Worm (Caenorhabditis elegans) whole organism, late embryonic: Measurements from ENCODE around the gene srw-3.

ENCODE experiments used
- C08G9.2 ChIP-seq: sonication (generic microtip); optimal IDR thresholded peaks from 2 replicates; lab custom pipeline; 2016; ENCODE audit warnings: mild to moderate bottlenecking, missing genetic modification characterization, moderate library complexity, missing compliant biosample characterization
- K02D7.2 ChIP-seq: sonication (generic microtip); optimal IDR thresholded peaks from 2 replicates; lab custom pipeline; 2017; ENCODE audit warnings: mild to moderate bottlenecking, missing genetic modification characterization, missing compliant biosample characterization
- K09A11.1 ChIP-seq: sonication (generic microtip); optimal IDR thresholded peaks from 2 replicates; lab custom pipeline; 2017; ENCODE audit warnings: antibody characterized with exemption, mild to moderate bottlenecking, missing genetic modification characterization, missing compliant biosample characterization; ENCODE audit not compliant: insufficient read depth
- T23F11.4 ChIP-seq: fragments of 200-800 bp; sonication (Bioruptor generic); optimal IDR thresholded peaks from 2 replicates; lab custom pipeline; 2018; ENCODE audit warnings: mild to moderate bottlenecking, missing genetic modification characterization, missing compliant biosample characterization
- Y22D7AL.16 ChIP-seq: sonication (generic microtip); optimal IDR thresholded peaks from 2 replicates; lab custom pipeline; 2016; ENCODE audit warnings: missing genetic modification characterization, missing compliant biosample characterization
- ceh-14 ChIP-seq: sonication (generic microtip); optimal IDR thresholded peaks from 2 replicates; lab custom pipeline; 2016; ENCODE audit warnings: missing genotype, missing genetic modification characterization, missing compliant biosample characterization
- ceh-18 ChIP-seq: sonication (generic microtip); optimal IDR thresholded peaks from 2 replicates; lab custom pipeline; 2016; ENCODE audit warnings: missing genetic modification characterization, missing compliant biosample characterization
- ceh-19 ChIP-seq: fragments of 200-800 bp; sonication (Bioruptor generic); optimal IDR thresholded peaks from 2 replicates; lab custom pipeline; 2018; ENCODE audit warnings: mild to moderate bottlenecking, missing genetic modification characterization, missing compliant biosample characterization
- ceh-2 ChIP-seq: sonication (generic microtip); optimal IDR thresholded peaks from 2 replicates; lab custom pipeline; 2016; ENCODE audit warnings: missing genotype, missing genetic modification characterization, missing compliant biosample characterization
- ceh-22 ChIP-seq: sonication (generic microtip); optimal IDR thresholded peaks from 2 replicates; lab custom pipeline; 2017; ENCODE audit warnings: missing biosample characterization, missing genetic modification characterization
- ceh-45 ChIP-seq: fragments of 200-800 bp; sonication (Bioruptor generic); IDR thresholded peaks from 2 replicates; pipeline ENCODE4 v1.3.6; 2022; ENCODE audit warnings: missing genetic modification reagents, missing genetic modification characterization, missing compliant biosample characterization
- ceh-48 ChIP-seq: sonication (generic microtip); optimal IDR thresholded peaks from 2 replicates; lab custom pipeline; 2016; ENCODE audit warnings: missing genetic modification characterization, inconsistent platforms, missing compliant biosample characterization
- ceh-6 ChIP-seq: fragments of 200-800 bp; sonication (Bioruptor generic); optimal IDR thresholded peaks from 2 replicates; lab custom pipeline; 2018; ENCODE audit warnings: mild to moderate bottlenecking, missing genetic modification characterization, missing compliant biosample characterization
- ceh-9 ChIP-seq: sonication (generic microtip); optimal IDR thresholded peaks from 2 replicates; lab custom pipeline; 2016; ENCODE audit warnings: mild to moderate bottlenecking, missing genetic modification characterization, inconsistent platforms, missing compliant biosample characterization
- che-1 ChIP-seq: sonication (generic microtip); optimal IDR thresholded peaks from 2 replicates; lab custom pipeline; 2016; ENCODE audit warnings: mild to moderate bottlenecking, missing genetic modification characterization, missing compliant biosample characterization
- dmd-4 ChIP-seq: sonication (generic microtip); optimal IDR thresholded peaks from 2 replicates; lab custom pipeline; 2016; ENCODE audit warnings: borderline replicate concordance, missing genetic modification characterization, missing compliant biosample characterization
- dve-1 ChIP-seq: sonication (generic microtip); optimal IDR thresholded peaks from 2 replicates; lab custom pipeline; 2017; ENCODE audit warnings: antibody characterized with exemption, mild to moderate bottlenecking, missing genetic modification characterization, missing compliant biosample characterization
- elt-2 ChIP-seq: sonication (generic microtip); optimal IDR thresholded peaks from 2 replicates; lab custom pipeline; 2016; ENCODE audit warnings: missing genetic modification reagents, missing genetic modification characterization, missing compliant biosample characterization
- elt-4 ChIP-seq: sonication (generic microtip); optimal IDR thresholded peaks from 2 replicates; lab custom pipeline; 2016; ENCODE audit warnings: missing genetic modification characterization, missing compliant biosample characterization
- ets-4 ChIP-seq: sonication (generic microtip); optimal IDR thresholded peaks from 2 replicates; lab custom pipeline; 2016; ENCODE audit warnings: missing genetic modification characterization, missing compliant biosample characterization
- fax-1 ChIP-seq: sonication (generic microtip); optimal IDR thresholded peaks from 2 replicates; lab custom pipeline; 2016; ENCODE audit warnings: missing genotype, missing genetic modification characterization, missing compliant biosample characterization
- hlh-6 ChIP-seq: sonication (generic microtip); optimal IDR thresholded peaks from 2 replicates; lab custom pipeline; 2016; ENCODE audit warnings: missing genotype, missing genetic modification characterization, missing compliant biosample characterization
- hlh-8 ChIP-seq: sonication (generic microtip); optimal IDR thresholded peaks from 2 replicates; lab custom pipeline; 2016; ENCODE audit warnings: missing genotype, missing genetic modification characterization, missing compliant biosample characterization
- lin-11 ChIP-seq: fragments of 200-800 bp; sonication (Bioruptor generic); optimal IDR thresholded peaks from 2 replicates; lab custom pipeline; 2018; ENCODE audit warnings: mild to moderate bottlenecking, missing genetic modification characterization, missing compliant biosample characterization
- madf-2 ChIP-seq: sonication (generic microtip); optimal IDR thresholded peaks from 2 replicates; lab custom pipeline; 2017; ENCODE audit warnings: missing genetic modification characterization, missing compliant biosample characterization
- nfya-1 ChIP-seq: sonication (generic microtip); optimal IDR thresholded peaks from 2 replicates; lab custom pipeline; 2017; ENCODE audit warnings: missing genetic modification characterization, mild to moderate bottlenecking, missing compliant biosample characterization, antibody characterized with exemption, moderate library complexity
- nhr-232 ChIP-seq: sonication (generic microtip); optimal IDR thresholded peaks from 2 replicates; lab custom pipeline; 2016; ENCODE audit warnings: missing genetic modification characterization, missing compliant biosample characterization
- npax-4 ChIP-seq: sonication (generic microtip); optimal IDR thresholded peaks from 2 replicates; lab custom pipeline; 2016; ENCODE audit warnings: missing genetic modification characterization, missing compliant biosample characterization
- pag-3 ChIP-seq: sonication (generic microtip); optimal IDR thresholded peaks from 2 replicates; lab custom pipeline; 2016; ENCODE audit warnings: missing compliant biosample characterization, missing genetic modification characterization, borderline replicate concordance
- pha-2 ChIP-seq: sonication (generic microtip); optimal IDR thresholded peaks from 2 replicates; lab custom pipeline; 2017; ENCODE audit warnings: mild to moderate bottlenecking, missing genetic modification characterization, missing compliant biosample characterization
- pqm-1 ChIP-seq: sonication (generic microtip); optimal IDR thresholded peaks from 2 replicates; lab custom pipeline; 2016; ENCODE audit warnings: missing genetic modification characterization, missing compliant biosample characterization
- pros-1 ChIP-seq: fragments of 150-350 bp; optimal IDR thresholded peaks from 2 replicates; lab custom pipeline; 2014; ENCODE audit warnings: missing biosample characterization, missing genetic modification reagents, missing genetic modification characterization
- ref-2 ChIP-seq: sonication (generic microtip); optimal IDR thresholded peaks from 2 replicates; lab custom pipeline; 2016; ENCODE audit warnings: missing genetic modification characterization, missing compliant biosample characterization
- sdc-2 ChIP-seq: sonication (generic microtip); optimal IDR thresholded peaks from 2 replicates; lab custom pipeline; 2016; ENCODE audit warnings: missing genotype, missing genetic modification characterization, missing compliant biosample characterization
- sox-4 ChIP-seq: sonication (generic microtip); optimal IDR thresholded peaks from 2 replicates; lab custom pipeline; 2017; ENCODE audit warnings: mild to moderate bottlenecking, missing genetic modification characterization, inconsistent platforms, missing compliant biosample characterization
- syd-9 ChIP-seq: sonication (generic microtip); optimal IDR thresholded peaks from 2 replicates; lab custom pipeline; 2016; ENCODE audit warnings: mild to moderate bottlenecking, missing genetic modification characterization, moderate library complexity, missing compliant biosample characterization
- tbx-2 ChIP-seq: sonication (generic microtip); optimal IDR thresholded peaks from 2 replicates; lab custom pipeline; 2016; ENCODE audit warnings: missing genetic modification characterization, missing compliant biosample characterization
- tbx-7 ChIP-seq: sonication (generic microtip); optimal IDR thresholded peaks from 2 replicates; lab custom pipeline; 2016; ENCODE audit warnings: missing genotype, missing genetic modification characterization, missing compliant biosample characterization
- unc-3 ChIP-seq, 2 experiments: fragments of 200-800 bp in 1 of 2; sonication (Bioruptor generic) in 1 of 2; sonication (generic microtip) in 1 of 2; conservative IDR thresholded peaks in 1 of 2; optimal IDR thresholded peaks in 1 of 2; 2 replicates each; pipeline versions ENCODE4 v1.3.6 to Lab custom; 2016 to 2022; ENCODE audit warnings: missing compliant biosample characterization in 2 of 2, missing genetic modification characterization in 2 of 2, missing genetic modification reagents in 1 of 2
- unc-42 ChIP-seq: sonication (generic microtip); optimal IDR thresholded peaks from 2 replicates; lab custom pipeline; 2016; ENCODE audit warnings: missing genotype, missing genetic modification characterization, missing compliant biosample characterization
- unc-55 ChIP-seq: sonication (generic microtip); optimal IDR thresholded peaks from 2 replicates; lab custom pipeline; 2017; ENCODE audit warnings: missing biosample characterization, missing genetic modification reagents, missing genetic modification characterization
- zip-5 ChIP-seq: sonication (generic microtip); optimal IDR thresholded peaks from 2 replicates; lab custom pipeline; 2016; ENCODE audit warnings: missing genetic modification characterization, missing compliant biosample characterization
- ztf-16 ChIP-seq: sonication (generic microtip); optimal IDR thresholded peaks from 2 replicates; lab custom pipeline; 2017; ENCODE audit warnings: missing genetic modification characterization, missing compliant biosample characterization

srw-3 gene

DNA sequence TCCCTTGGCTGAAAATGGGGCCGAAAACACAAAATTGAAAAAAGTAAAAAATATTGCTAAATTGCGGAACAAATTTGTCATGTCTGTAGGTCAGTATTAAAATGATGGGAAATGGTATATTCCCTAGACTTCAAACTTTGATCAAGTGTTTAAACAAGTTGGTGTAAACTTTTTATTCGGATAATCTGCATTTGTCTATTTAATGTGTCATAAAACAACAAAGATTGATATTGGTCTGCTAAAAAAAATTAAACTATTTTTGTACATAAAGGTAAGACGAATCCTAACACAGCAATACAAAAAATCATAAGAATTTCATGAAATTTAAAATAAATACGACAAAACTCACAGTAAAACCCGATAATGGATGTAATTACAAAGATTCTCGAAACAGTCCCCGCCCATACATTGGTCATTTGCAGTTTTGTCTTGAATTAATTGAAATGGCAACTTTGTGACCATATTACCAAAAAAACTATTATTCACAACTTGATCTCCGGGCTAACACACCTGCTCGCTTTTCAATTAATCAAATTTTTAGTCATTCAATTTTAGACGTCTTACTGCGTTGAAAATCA lies 18.6 kb downstream of the srw-3 start, which contains the start of the genes ZK105.6 and ZK105.8:
ZK105.6 (minus strand) TSS at position 101 of the 578 bp plus-strand sequence.
ZK105.8 (plus strand) TSS at position 528 of the 578 bp plus-strand sequence.
- no peak for TF ChIP-seq npax-4 (tag; lab: Kevin White, UChicago)
- TF ChIP-seq unc-42 (tag; lab: Kevin White, UChicago) = peak; percentile 18

DNA sequence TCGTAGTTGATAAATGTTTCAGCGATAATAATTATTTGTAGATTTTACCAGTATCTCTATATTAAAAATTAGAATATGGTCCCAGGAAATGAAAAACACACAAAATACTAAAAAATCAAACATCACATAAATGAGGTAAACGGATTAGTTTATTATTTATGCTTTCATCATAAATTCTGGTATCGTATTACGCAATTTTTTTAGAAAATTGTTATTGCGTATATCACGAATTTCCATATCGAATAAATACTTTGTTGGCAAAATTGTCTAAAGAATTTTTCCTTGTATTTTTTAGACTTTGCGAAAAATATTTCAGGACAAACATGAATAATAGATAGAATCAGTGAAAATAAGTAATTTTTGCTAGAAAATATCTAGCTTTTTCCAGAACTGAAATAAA lies 20.8 kb downstream of the srw-3 start:
- TF ChIP-seq lin-11 (tag; lab: Kevin White, UChicago) (no peak), ceh-22 (no peak), pros-1 (tag; lab: Kevin White, UChicago) (no peak), unc-55 (GFP tag; lab: Kevin White, UChicago) (no peak), sox-4 (no peak), pag-3 (tag; lab: Kevin White, UChicago) (no peak), ceh-14 (tag; lab: Kevin White, UChicago) (no peak), ceh-45 (GFP tag; lab: Robert Waterston, UW) (no peak), zip-5 (tag; lab: Kevin White, UChicago) (no peak), elt-2 (tag; lab: Kevin White, UChicago) (no peak), sdc-2 (tag; lab: Kevin White, UChicago) (no peak), fax-1 (no peak)

DNA sequence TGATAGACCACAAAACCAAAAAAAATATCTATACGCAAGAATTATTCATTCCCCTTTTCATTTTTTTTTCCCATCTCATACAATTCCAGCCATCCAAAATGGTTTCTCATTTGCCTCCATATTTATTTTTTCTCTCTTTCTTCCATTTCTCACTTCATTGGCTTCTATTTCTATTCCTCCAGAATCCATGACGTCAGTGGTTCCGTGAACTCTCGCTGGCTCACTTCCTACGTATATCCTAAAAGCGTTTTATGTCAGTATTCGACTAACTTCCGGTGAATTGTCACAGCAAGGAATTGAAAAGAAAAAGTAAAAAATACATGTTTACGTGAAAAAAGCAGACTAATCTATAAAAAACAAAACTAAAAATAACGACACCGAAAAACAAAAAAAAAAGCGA lies 21.5 kb downstream of the srw-3 start:
- no peak for TF ChIP-seq dmd-4 (tag; lab: Kevin White, UChicago)
- no peak for TF ChIP-seq elt-4 (tag; lab: Kevin White, UChicago)
- TF ChIP-seq unc-55 (GFP tag; lab: Kevin White, UChicago) = no peak
- TF ChIP-seq che-1 = no peak
- TF ChIP-seq T23F11.4 (GFP tag; lab: Kevin White, UChicago) = no peak
- TF ChIP-seq nfya-1 (tag; lab: Kevin White, UChicago) = no peak
- no peak for TF ChIP-seq ceh-18 (tag; lab: Kevin White, UChicago)
- TF ChIP-seq pqm-1 (tag; lab: Kevin White, UChicago) = no peak
- TF ChIP-seq ceh-22 = no peak
- TF ChIP-seq fax-1 = no peak
- TF ChIP-seq ets-4 (tag; lab: Kevin White, UChicago) = no peak
- no peak for TF ChIP-seq ztf-16 (tag; lab: Kevin White, UChicago)
- no peak for TF ChIP-seq K02D7.2 (tag; lab: Kevin White, UChicago)

DNA sequence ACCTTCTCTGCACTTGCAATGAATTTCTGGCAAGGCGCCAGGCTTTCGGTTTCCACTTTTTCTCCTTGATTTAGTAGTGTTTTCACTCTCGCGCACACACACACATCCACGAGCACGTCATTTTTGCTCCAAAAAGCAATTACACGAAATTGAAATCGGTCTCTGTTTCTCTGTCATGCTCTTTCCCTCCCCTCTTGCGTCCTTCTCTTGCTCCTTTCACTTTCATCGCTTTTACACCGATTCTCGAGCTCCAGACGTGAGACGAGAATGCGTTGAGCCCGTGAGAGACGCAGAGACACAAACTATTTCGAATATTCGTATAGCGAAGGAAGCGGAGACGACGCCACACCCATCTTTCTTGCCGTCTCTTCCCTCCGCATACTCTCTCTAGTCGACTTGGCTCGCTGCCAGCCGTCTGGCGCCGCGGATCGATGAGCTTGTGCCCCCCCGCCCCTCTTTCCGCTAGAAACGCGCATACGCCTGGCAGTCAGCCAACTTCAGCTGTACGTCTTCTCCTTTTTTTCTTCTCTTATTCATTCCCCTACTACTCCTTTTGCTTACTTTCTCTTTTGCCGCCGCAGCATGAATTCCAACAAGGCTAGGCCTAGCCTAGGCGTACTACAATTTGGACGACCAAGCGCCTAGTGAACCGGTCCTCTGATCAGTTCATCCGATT lies 22.7 kb downstream of the srw-3 start:
- no peak for TF ChIP-seq pqm-1 (tag; lab: Kevin White, UChicago)
- no peak for TF ChIP-seq K02D7.2 (tag; lab: Kevin White, UChicago)
- TF ChIP-seq ceh-6 (GFP tag; lab: Kevin White, UChicago) = no peak
- TF ChIP-seq tbx-2 (tag; lab: Kevin White, UChicago) = peak; percentile 57
- peak; percentile 17 for TF ChIP-seq dmd-4 (tag; lab: Kevin White, UChicago)
- no peak for TF ChIP-seq Y22D7AL.16
- TF ChIP-seq ceh-19 (GFP tag; lab: Kevin White, UChicago) = peak; percentile 47
- TF ChIP-seq C08G9.2 (tag; lab: Kevin White, UChicago) = no peak
- TF ChIP-seq syd-9 (tag; lab: Kevin White, UChicago) = peak; percentile 58
- TF ChIP-seq T23F11.4 (GFP tag; lab: Kevin White, UChicago) = peak; percentile 19
- TF ChIP-seq ceh-2 (tag; lab: Kevin White, UChicago) = peak; percentile 0
- TF ChIP-seq ceh-48 (tag; lab: Kevin White, UChicago) = peak; percentile 63
- TF ChIP-seq hlh-6 (tag; lab: Kevin White, UChicago) = no peak
- TF ChIP-seq ceh-9 (tag; lab: Kevin White, UChicago) = no peak
- no peak for TF ChIP-seq unc-3 (GFP tag; conservative IDR thresholded peaks at IDR 0.05; lab: Robert Waterston, UW)
- TF ChIP-seq unc-3 (tag; optimal IDR thresholded peaks at IDR 0.05; lab: Kevin White, UChicago) = peak; percentile 51
- TF ChIP-seq hlh-8 (tag; lab: Kevin White, UChicago) = peak; percentile 31
- TF ChIP-seq ref-2 (tag; lab: Kevin White, UChicago) = peak; percentile 11
- no peak for TF ChIP-seq K09A11.1 (tag; lab: Kevin White, UChicago)
- peak; percentile 32 for TF ChIP-seq dve-1 (tag; lab: Kevin White, UChicago)
- peak; percentile 97 for TF ChIP-seq ceh-18 (tag; lab: Kevin White, UChicago)
- TF ChIP-seq nfya-1 (tag; lab: Kevin White, UChicago) = peak; percentile 82
- no peak for TF ChIP-seq pha-2
- no peak for TF ChIP-seq elt-4 (tag; lab: Kevin White, UChicago)
- no peak for TF ChIP-seq tbx-7 (tag; lab: Kevin White, UChicago)
- TF ChIP-seq nhr-232 (tag; lab: Kevin White, UChicago) = no peak
- peak; percentile 92 for TF ChIP-seq ceh-14 (tag; lab: Kevin White, UChicago)
- no peak for TF ChIP-seq madf-2 (tag; lab: Kevin White, UChicago)
